Fruit fly (Drosophila melanogaster): ENCODE data around the gene CG13081.

Gene CG13081

DNA sequence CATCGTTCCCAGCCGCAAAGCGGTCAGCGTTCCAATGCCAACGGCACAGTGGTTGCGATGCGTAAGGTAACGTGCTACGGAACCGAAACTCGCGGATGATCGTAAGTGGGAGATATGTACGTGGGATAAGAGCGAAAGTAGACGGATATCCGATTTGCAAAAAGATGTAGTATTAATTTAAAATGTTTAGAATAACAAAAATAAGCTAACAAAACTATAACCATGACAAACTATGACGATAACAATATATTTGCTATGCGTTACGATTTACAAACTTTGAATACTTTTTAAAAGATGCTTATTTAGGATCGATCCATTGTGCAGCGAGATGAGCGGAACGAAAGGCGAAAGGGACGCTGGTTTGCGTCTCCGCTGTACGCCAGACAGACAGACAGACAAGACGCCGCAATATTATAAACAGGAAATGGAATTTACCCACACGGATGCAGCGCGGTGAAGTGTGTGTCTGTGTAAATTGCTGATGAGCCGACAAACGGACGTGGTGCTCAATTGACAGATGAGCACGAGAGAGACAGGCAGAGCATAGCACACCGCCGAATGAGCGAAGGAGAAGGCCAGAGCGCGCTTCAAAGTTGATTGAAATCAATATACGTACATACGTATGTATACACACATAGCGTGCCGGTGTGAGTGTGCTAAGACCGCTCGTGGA is 35.4 kb downstream of the CG13081 start (continued):
- TF ChIP-seq Eip75B (GFP tag; optimal IDR thresholded peaks at IDR 0.05), result peak; percentile 96
- peak; percentile 91 for TF ChIP-seq CG11294 (GFP tag; IDR thresholded peaks at IDR 0.05)
- TF ChIP-seq CG8632 (GFP tag; optimal IDR thresholded peaks at IDR 0.05), result peak; percentile 94
- TF ChIP-seq CG31627 (GFP tag; optimal IDR thresholded peaks at IDR 0.05), result peak; percentile 98
- TF ChIP-seq CG6792 (GFP tag; optimal IDR thresholded peaks at IDR 0.05), result peak; percentile 93
- peak; percentile 98 for TF ChIP-seq Hr4 (GFP tag; optimal IDR thresholded peaks at IDR 0.05)
- TF ChIP-seq achi (GFP tag; optimal IDR thresholded peaks at IDR 0.05), result peak; percentile 96
- peak; percentile 95 for TF ChIP-seq spab (GFP tag; optimal IDR thresholded peaks at IDR 0.05)
- TF ChIP-seq acj6 (GFP tag; optimal IDR thresholded peaks at IDR 0.05), result peak; percentile 98

dm6 chr2L:19576299-19576971 is 36.0 kb downstream of the CG13081 start:
- TF ChIP-seq CG16779 (tag; optimal IDR thresholded peaks at IDR 0.05) (peak; percentile 3), spab (GFP tag; optimal IDR thresholded peaks at IDR 0.05) (no peak), achi (GFP tag; optimal IDR thresholded peaks at IDR 0.05) (no peak), CG7368 (GFP tag; optimal IDR thresholded peaks at IDR 0.05) (no peak), lz (GFP tag; optimal IDR thresholded peaks at IDR 0.05) (no peak), eg (GFP tag; IDR thresholded peaks at IDR 0.05) (0 out of 3 replicates have a peak, but pooled peaks have one; percentile 33), CG15336 (GFP tag; IDR thresholded peaks at IDR 0.05) (no peak), vri (GFP tag; optimal IDR thresholded peaks at IDR 0.05) (no peak), CG4318 (GFP tag; optimal IDR thresholded peaks at IDR 0.05) (no peak), CG1621 (tag; optimal IDR thresholded peaks at IDR 0.05) (no peak), Eip78C (GFP tag) (peak; percentile 87), esn (GFP tag; optimal IDR thresholded peaks at IDR 0.05) (no peak), Sox102F (GFP tag; optimal IDR thresholded peaks at IDR 0.05) (peak; percentile 1), CG6276 (GFP tag; optimal IDR thresholded peaks at IDR 0.05) (no peak), CG11902 (GFP tag; optimal IDR thresholded peaks at IDR 0.05) (no peak), Gug (GFP tag; IDR thresholded peaks at IDR 0.05) (no peak), CG6808 (GFP tag; optimal IDR thresholded peaks at IDR 0.05) (no peak), Blimp-1 (GFP tag; optimal IDR thresholded peaks at IDR 0.05) (peak; percentile 12), Lpt (GFP tag; optimal IDR thresholded peaks at IDR 0.05) (no peak), topi (GFP tag; optimal IDR thresholded peaks at IDR 0.05) (no peak), dsx (GFP tag; optimal IDR thresholded peaks at IDR 0.05; ENCODE audit: poor library complexity, severe bottlenecking) (no peak), fd85E (GFP tag; optimal IDR thresholded peaks at IDR 0.05) (peak; percentile 32), Sox15 (GFP tag; optimal IDR thresholded peaks at IDR 0.05) (no peak), CG9139 (GFP tag; optimal IDR thresholded peaks at IDR 0.05) (no peak), CG32006 (GFP tag; optimal IDR thresholded peaks at IDR 0.05) (peak; percentile 20), dac (GFP tag; optimal IDR thresholded peaks at IDR 0.05) (no peak), OdsH (GFP tag; optimal IDR thresholded peaks at IDR 0.05) (no peak), CG11294 (GFP tag; IDR thresholded peaks at IDR 0.05) (no peak), CG31627 (GFP tag; optimal IDR thresholded peaks at IDR 0.05) (no peak), Eip93F (GFP tag; optimal IDR thresholded peaks at IDR 0.05) (no peak), Met (GFP tag; optimal IDR thresholded peaks at IDR 0.05) (no peak), Hr39 (GFP tag; optimal IDR thresholded peaks at IDR 0.05) (no peak), cyc (GFP tag; optimal IDR thresholded peaks at IDR 0.05) (no peak), fkh (GFP tag; optimal IDR thresholded peaks at IDR 0.05) (peak; percentile 73), ss (GFP tag; optimal IDR thresholded peaks at IDR 0.05) (peak in 1 of 2 experiments; percentile 22), svp (GFP tag) (no peak), CG6163 (GFP tag; IDR thresholded peaks at IDR 0.05) (peak; percentile 63; the same call in 2 of the 3 replicates), pdm3 (GFP tag; optimal IDR thresholded peaks at IDR 0.05) (no peak), CG34406 (GFP tag; optimal IDR thresholded peaks at IDR 0.05) (no peak), CG6854 (GFP tag; optimal IDR thresholded peaks at IDR 0.05) (peak; percentile 3), Eip75B (GFP tag; optimal IDR thresholded peaks at IDR 0.05) (peak; percentile 22), Ets21C (GFP tag; optimal IDR thresholded peaks at IDR 0.05) (no peak), CG11762 (GFP tag; optimal IDR thresholded peaks at IDR 0.05; ENCODE audit: insufficient read depth) (no peak)
